Fruit fly (Drosophila melanogaster): ENCODE measurements around the gene Wdr82.

Wdr82 gene

DNA sequence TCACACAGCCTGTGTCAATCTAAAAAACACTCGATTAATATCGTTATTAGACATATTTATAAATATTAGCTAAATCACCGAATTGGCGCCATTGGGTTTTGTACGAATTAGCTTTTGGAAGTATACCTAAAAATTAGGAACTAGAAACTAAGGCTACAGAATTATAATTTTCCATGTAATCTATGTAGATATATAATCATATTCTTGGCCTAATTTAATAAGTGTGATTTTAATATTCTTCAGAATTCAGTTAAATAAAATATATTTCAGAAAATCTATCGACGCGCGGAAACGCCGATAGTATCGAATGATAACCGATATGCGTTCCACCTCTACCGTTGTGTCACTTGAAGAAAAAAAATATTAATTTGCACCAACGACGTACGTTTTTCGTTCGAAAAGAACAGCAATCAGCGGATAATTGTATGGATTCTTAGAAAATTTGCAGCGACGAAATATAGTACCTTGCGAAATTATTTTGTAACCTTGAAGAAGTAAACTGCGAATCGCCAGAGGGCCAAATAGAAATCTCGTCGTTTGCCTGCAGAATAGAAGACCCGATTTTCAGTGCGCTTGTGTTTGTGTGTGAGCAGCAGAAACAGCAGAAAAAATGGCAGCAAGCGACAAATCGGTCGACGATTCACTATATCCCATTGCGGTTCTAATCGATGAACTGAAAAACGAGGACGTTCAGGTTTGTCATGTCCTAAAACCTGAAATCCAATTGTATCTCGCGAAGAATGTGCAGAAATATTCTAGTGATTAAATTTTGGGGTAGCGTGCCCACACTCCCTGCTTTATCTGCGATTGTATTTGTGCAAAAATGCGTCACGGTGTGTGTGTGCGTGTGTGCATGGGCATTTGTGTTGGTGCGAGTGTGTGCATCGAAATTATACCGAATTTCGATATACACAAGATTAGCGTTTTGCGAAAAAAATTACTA is 8.3 kb upstream of the Wdr82 start, which contains the start of gene Pp2A-29B (continued):
- peak; percentile 46 for TF ChIP-seq dmrt11E (tag; optimal IDR thresholded peaks at IDR 0.05)
- no peak for TF ChIP-seq Dip2 (GFP tag; IDR thresholded peaks at IDR 0.05)
- TF ChIP-seq ATbp (GFP tag; optimal IDR thresholded peaks at IDR 0.05) = no peak
- TF ChIP-seq pb (GFP tag; optimal IDR thresholded peaks at IDR 0.05) = no peak
- no peak for TF ChIP-seq Hr51 (GFP tag; optimal IDR thresholded peaks at IDR 0.05)
- peak; percentile 98 for TF ChIP-seq zen2 (GFP tag; IDR thresholded peaks at IDR 0.05; ENCODE audit: partially characterized antibody)
- TF ChIP-seq vvl (GFP tag; IDR thresholded peaks at IDR 0.05) = 0 out of 2 replicates have a peak, but pooled peaks have one; percentile 11
- peak; percentile 59 for TF ChIP-seq zen (tag; optimal IDR thresholded peaks at IDR 0.05)
- no peak for TF ChIP-seq kay (GFP tag; optimal IDR thresholded peaks at IDR 0.05)
- peak in 1 of 2 experiments; percentile 17 for TF ChIP-seq dpn (GFP tag; optimal IDR thresholded peaks at IDR 0.05)
- peak; percentile 22 for TF ChIP-seq scrt (GFP tag; optimal IDR thresholded peaks at IDR 0.05)
- TF ChIP-seq CG7372 (GFP tag; IDR thresholded peaks at IDR 0.05) = no peak
- no peak for TF ChIP-seq CG10366 (GFP tag; IDR thresholded peaks at IDR 0.05)
- no peak for TF ChIP-seq ro (GFP tag; IDR thresholded peaks at IDR 0.05)
- peak; percentile 25 for TF ChIP-seq Sry-β (GFP tag; optimal IDR thresholded peaks at IDR 0.05)
- no peak for TF ChIP-seq danr (GFP tag; IDR thresholded peaks at IDR 0.05)
- TF ChIP-seq hbn (GFP tag; IDR thresholded peaks at IDR 0.05; ENCODE audit: partially characterized antibody) = peak; percentile 99
- peak; percentile 7 for TF ChIP-seq CG4328 (GFP tag; optimal IDR thresholded peaks at IDR 0.05)
- TF ChIP-seq CG9876 (GFP tag; optimal IDR thresholded peaks at IDR 0.05) = no peak
- peak; percentile 99 for TF ChIP-seq hb (GFP tag; IDR thresholded peaks at IDR 0.05; ENCODE audit: partially characterized antibody)
- TF ChIP-seq CG10565 (GFP tag; optimal IDR thresholded peaks at IDR 0.05) = no peak
- TF ChIP-seq CG8089 (GFP tag; optimal IDR thresholded peaks at IDR 0.05) = no peak
- TF ChIP-seq gt (GFP tag; IDR thresholded peaks at IDR 0.05) = no peak
- no peak for TF ChIP-seq PHDP (tag; optimal IDR thresholded peaks at IDR 0.05)
- peak; percentile 99 for TF ChIP-seq Scr (GFP tag; IDR thresholded peaks at IDR 0.05; ENCODE audit: partially characterized antibody)
- no peak for TF ChIP-seq CG6689 (GFP tag; IDR thresholded peaks at IDR 0.05)
- peak; percentile 98 for TF ChIP-seq amos (GFP tag; IDR thresholded peaks at IDR 0.05; ENCODE audit: partially characterized antibody)
- TF ChIP-seq lov (optimal IDR thresholded peaks at IDR 0.05) = no peak
- TF ChIP-seq lov (GFP tag; IDR thresholded peaks at IDR 0.05) = no peak
- no peak for TF ChIP-seq CG7271 (tag; optimal IDR thresholded peaks at IDR 0.05)
- TF ChIP-seq toy (GFP tag; IDR thresholded peaks at IDR 0.05) = no peak
- TF ChIP-seq CG11456 (GFP tag; IDR thresholded peaks at IDR 0.05) = no peak
- TF ChIP-seq CG9727 (GFP tag; optimal IDR thresholded peaks at IDR 0.05) = peak; percentile 61
- no peak for TF ChIP-seq CG6854 (GFP tag; optimal IDR thresholded peaks at IDR 0.05)
- peak in 1 of 3 experiments; percentile 14 for TF ChIP-seq Stat92E (GFP tag; optimal IDR thresholded peaks at IDR 0.05)
- peak in 1 of 2 experiments; percentile 25 for TF ChIP-seq insv (GFP tag; optimal IDR thresholded peaks at IDR 0.05)
- TF ChIP-seq ash1 (GFP tag; optimal IDR thresholded peaks at IDR 0.05) = no peak
- TF ChIP-seq Fer1 (GFP tag; optimal IDR thresholded peaks at IDR 0.05) = no peak
- TF ChIP-seq CG14710 (tag; optimal IDR thresholded peaks at IDR 0.05) = peak; percentile 83
- TF ChIP-seq CG2116 (GFP tag; optimal IDR thresholded peaks at IDR 0.05) = peak; percentile 91
- TF ChIP-seq B-H1 (GFP tag; IDR thresholded peaks at IDR 0.05) = no peak
- no peak for TF ChIP-seq CG8281 (tag; optimal IDR thresholded peaks at IDR 0.05)
- no peak for TF ChIP-seq CG10431 (GFP tag; optimal IDR thresholded peaks at IDR 0.05)
- peak; percentile 100 for TF ChIP-seq vnd (GFP tag; IDR thresholded peaks at IDR 0.05; ENCODE audit: partially characterized antibody)
- TF ChIP-seq Dp (GFP tag; optimal IDR thresholded peaks at IDR 0.05) = peak; percentile 80
- TF ChIP-seq zfh1 (GFP tag; IDR thresholded peaks at IDR 0.05) = no peak
- no peak for TF ChIP-seq CHES-1-like (GFP tag; optimal IDR thresholded peaks at IDR 0.05)
- peak; percentile 32 for TF ChIP-seq Sin3A (optimal IDR thresholded peaks at IDR 0.05)

All from whole organism, embryonic.